Worm (Caenorhabditis elegans) whole organism, L1 larva: ENCODE data around the gene gpa-3.

Experiments
- C04F5.9 ChIP-seq: sonication (generic microtip); optimal IDR thresholded peaks from 2 replicates; lab custom pipeline; 2016; ENCODE audit warnings: missing genetic modification characterization, missing compliant biosample characterization
- C34B4.2 ChIP-seq: sonication (generic microtip); optimal IDR thresholded peaks from 2 replicates; lab custom pipeline; 2017; ENCODE audit warnings: mild to moderate bottlenecking, missing genetic modification characterization, missing compliant biosample characterization
- Y116A8C.19 ChIP-seq: sonication (generic microtip); optimal IDR thresholded peaks from 2 replicates; lab custom pipeline; 2016; ENCODE audit warnings: missing compliant biosample characterization, missing genetic modification characterization, borderline replicate concordance
- aha-1 ChIP-seq: fragments of 150-350 bp; optimal IDR thresholded peaks from 2 replicates; lab custom pipeline; 2014; ENCODE audit warnings: missing biosample characterization, missing genetic modification characterization
- aly-2 ChIP-seq: fragments of 150-350 bp; optimal IDR thresholded peaks from 2 replicates; lab custom pipeline; 2014; ENCODE audit warnings: missing biosample characterization, missing genetic modification characterization
- ama-1 ChIP-seq: fragments of 150-350 bp; optimal IDR thresholded peaks from 2 replicates; lab custom pipeline; 2014
- blmp-1 ChIP-seq: fragments of 150-350 bp; optimal IDR thresholded peaks from 2 replicates; lab custom pipeline; 2014; ENCODE audit warnings: missing biosample characterization, missing genetic modification characterization
- ceh-8 ChIP-seq: fragments of 200-800 bp; sonication (Bioruptor generic); optimal IDR thresholded peaks from 2 replicates; lab custom pipeline; 2018; ENCODE audit warnings: mild to moderate bottlenecking, missing genetic modification characterization, moderate library complexity, missing compliant biosample characterization
- ceh-88 ChIP-seq: fragments of 200-800 bp; sonication (Bioruptor generic); IDR thresholded peaks from 2 replicates; pipeline ENCODE4 v1.3.6; 2022; ENCODE audit warnings: missing genetic modification characterization, missing compliant biosample characterization
- ceh-90 ChIP-seq: sonication (generic microtip); optimal IDR thresholded peaks from 2 replicates; lab custom pipeline; 2016; ENCODE audit warnings: missing genetic modification characterization, missing compliant biosample characterization
- ces-1 ChIP-seq: fragments of 150-350 bp; optimal IDR thresholded peaks from 2 replicates; lab custom pipeline; 2014; ENCODE audit warnings: missing biosample characterization, missing genetic modification reagents, missing genetic modification characterization
- dpl-1 ChIP-seq, 3 experiments: fragments of 150-350 bp in 2 of 3; sonication (generic microtip) in 1 of 3; optimal IDR thresholded peaks; 2 replicates each; lab custom pipeline; 2014 to 2017; ENCODE audit warnings: missing biosample characterization in 3 of 3, missing genetic modification characterization in 3 of 3, missing genetic modification reagents in 3 of 3
- dsc-1 ChIP-seq: sonication (generic microtip); optimal IDR thresholded peaks from 2 replicates; lab custom pipeline; 2016; ENCODE audit warnings: mild to moderate bottlenecking, missing genetic modification characterization, missing compliant biosample characterization
- elt-3 ChIP-seq, 6 experiments: fragments of 150-350 bp in 1 of 6; sonication (generic microtip); optimal IDR thresholded peaks; 2 replicates each; lab custom pipeline; 2017 to 2018; ENCODE audit warnings: missing biosample characterization in 6 of 6, missing genetic modification characterization in 6 of 6, inconsistent platforms in 1 of 6
- hpl-2 ChIP-seq: fragments of 150-350 bp; optimal IDR thresholded peaks from 2 replicates; lab custom pipeline; 2014; ENCODE audit warnings: missing biosample characterization, missing genetic modification reagents, missing genetic modification characterization
- irx-1 ChIP-seq: sonication (generic microtip); optimal IDR thresholded peaks from 2 replicates; lab custom pipeline; 2016; ENCODE audit warnings: missing genetic modification characterization, missing compliant biosample characterization
- jun-1 ChIP-seq: fragments of 150-350 bp; optimal IDR thresholded peaks from 2 replicates; lab custom pipeline; 2014; ENCODE audit warnings: missing biosample characterization, missing genetic modification reagents, missing genetic modification characterization
- lin-13 ChIP-seq: fragments of 150-350 bp; optimal IDR thresholded peaks from 2 replicates; lab custom pipeline; 2014; ENCODE audit warnings: missing biosample characterization, missing genetic modification reagents, missing genetic modification characterization
- lin-14 ChIP-seq: fragments of 200-800 bp; sonication (Bioruptor generic); optimal IDR thresholded peaks from 2 replicates; lab custom pipeline; 2018; ENCODE audit warnings: mild to moderate bottlenecking, missing genetic modification characterization, moderate library complexity, missing compliant biosample characterization
- lin-35 ChIP-seq, 2 experiments: fragments of 150-350 bp; optimal IDR thresholded peaks; 2 replicates each; lab custom pipeline; 2014; ENCODE audit warnings: missing biosample characterization in 2 of 2, missing genetic modification characterization in 2 of 2, missing genetic modification reagents in 2 of 2
- lir-3 ChIP-seq: sonication (generic microtip); optimal IDR thresholded peaks from 2 replicates; lab custom pipeline; 2016; ENCODE audit warnings: mild to moderate bottlenecking, missing genetic modification characterization, moderate library complexity, missing compliant biosample characterization; ENCODE audit not compliant: poor library complexity
- mef-2 ChIP-seq: fragments of 150-350 bp; optimal IDR thresholded peaks from 2 replicates; lab custom pipeline; 2014; ENCODE audit warnings: missing biosample characterization, missing genetic modification characterization
- mep-1 ChIP-seq: fragments of 150-350 bp; optimal IDR thresholded peaks from 2 replicates; lab custom pipeline; 2014; ENCODE audit warnings: missing biosample characterization, missing genetic modification characterization
- nhr-11 ChIP-seq: fragments of 150-350 bp; optimal IDR thresholded peaks from 2 replicates; lab custom pipeline; 2014; ENCODE audit warnings: missing biosample characterization, missing genetic modification characterization
- nhr-20 ChIP-seq: sonication (generic microtip); optimal IDR thresholded peaks from 2 replicates; lab custom pipeline; 2016; ENCODE audit warnings: mild to moderate bottlenecking, missing genetic modification characterization, missing compliant biosample characterization
- nhr-71 ChIP-seq: sonication (generic microtip); optimal IDR thresholded peaks from 2 replicates; lab custom pipeline; 2016; ENCODE audit warnings: mild to moderate bottlenecking, missing genetic modification characterization, moderate library complexity, missing compliant biosample characterization
- nhr-76 ChIP-seq: sonication (generic microtip); optimal IDR thresholded peaks from 2 replicates; lab custom pipeline; 2017; ENCODE audit warnings: missing biosample characterization, missing genetic modification characterization
- nhr-77 ChIP-seq: fragments of 150-350 bp; optimal IDR thresholded peaks from 2 replicates; lab custom pipeline; 2014; ENCODE audit warnings: missing biosample characterization, missing genetic modification characterization
- nhr-85 ChIP-seq: sonication (generic microtip); peaks from one replicate; lab custom pipeline; 2016; ENCODE audit warnings: missing genetic modification characterization, inconsistent platforms, missing compliant biosample characterization
- pax-3 ChIP-seq: fragments of 200-800 bp; sonication (Bioruptor generic); optimal IDR thresholded peaks from 2 replicates; lab custom pipeline; 2018; ENCODE audit warnings: mild to moderate bottlenecking, missing genetic modification characterization, moderate library complexity, missing compliant biosample characterization
- pqm-1 ChIP-seq: sonication (generic microtip); optimal IDR thresholded peaks from 3 replicates; lab custom pipeline; 2017; ENCODE audit warnings: missing biosample characterization, missing genetic modification characterization
- rnt-1 ChIP-seq: sonication (generic microtip); optimal IDR thresholded peaks from 2 replicates; lab custom pipeline; 2016; ENCODE audit warnings: mild to moderate bottlenecking, missing genetic modification characterization, moderate library complexity, missing compliant biosample characterization
- snpc-4 ChIP-seq: fragments of 150-350 bp; optimal IDR thresholded peaks from 2 replicates; lab custom pipeline; 2014; ENCODE audit warnings: missing biosample characterization, missing genetic modification characterization
- snu-23 ChIP-seq: sonication (generic microtip); optimal IDR thresholded peaks from 2 replicates; lab custom pipeline; 2016; ENCODE audit warnings: missing genetic modification characterization, missing compliant biosample characterization
- sptf-1 ChIP-seq: fragments of 150-350 bp; optimal IDR thresholded peaks from 2 replicates; lab custom pipeline; 2014; ENCODE audit warnings: missing biosample characterization, missing genetic modification characterization
- sup-37 ChIP-seq: fragments of 200-800 bp; sonication (Bioruptor generic); optimal IDR thresholded peaks from 2 replicates; lab custom pipeline; 2018; ENCODE audit warnings: mild to moderate bottlenecking, missing genetic modification characterization, missing compliant biosample characterization
- tbx-2 ChIP-seq: sonication (generic microtip); optimal IDR thresholded peaks from 2 replicates; lab custom pipeline; 2016; ENCODE audit warnings: missing genetic modification characterization, missing compliant biosample characterization
- vab-15 ChIP-seq: sonication (generic microtip); optimal IDR thresholded peaks from 2 replicates; lab custom pipeline; 2017; ENCODE audit warnings: missing genotype, mild to moderate bottlenecking, missing genetic modification characterization, missing compliant biosample characterization
- xbp-1 ChIP-seq: sonication (generic microtip); optimal IDR thresholded peaks from 2 replicates; lab custom pipeline; 2016; ENCODE audit warnings: missing genetic modification characterization, missing compliant biosample characterization
- zag-1 ChIP-seq: fragments of 150-350 bp; optimal IDR thresholded peaks from 2 replicates; lab custom pipeline; 2014; ENCODE audit warnings: missing biosample characterization, missing genetic modification characterization
- zip-4 ChIP-seq: fragments of 200-800 bp; sonication (Bioruptor generic); optimal IDR thresholded peaks from 2 replicates; lab custom pipeline; 2018; ENCODE audit warnings: mild to moderate bottlenecking, missing genetic modification characterization, moderate library complexity, missing compliant biosample characterization

Gene gpa-3

ce11 chrV:9326903-9327302, 32.7 kb downstream of the gpa-3 start:
- no peak for TF ChIP-seq zip-4 (GFP tag; lab: Kevin White, UChicago)

ce11 chrV:9324167-9324566, 35.4 kb downstream of the gpa-3 start:
- TF ChIP-seq C34B4.2 (tag; lab: Kevin White, UChicago) (no peak), irx-1 (no peak), mef-2 (tag; lab: Kevin White, UChicago) (no peak), elt-3 (tag; optimal IDR thresholded peaks at IDR 0.05; lab: Kevin White, UChicago) (peak in 1 of 6 experiments; percentile 2), sptf-1 (tag; lab: Kevin White, UChicago) (no peak), nhr-85 (tag; lab: Kevin White, UChicago) (peak; percentile 56), snpc-4 (tag; lab: Kevin White, UChicago) (no peak), aly-2 (no peak), C04F5.9 (tag; lab: Kevin White, UChicago) (no peak), mep-1 (peak; percentile 39), dpl-1 (GFP tag; optimal IDR thresholded peaks at IDR 0.05; lab: Kevin White, UChicago) (no peak), lin-14 (GFP tag; lab: Kevin White, UChicago) (peak; percentile 35), nhr-20 (tag; lab: Kevin White, UChicago) (peak; percentile 3), ces-1 (GFP tag; lab: Kevin White, UChicago) (no peak), lin-35 (GFP tag; optimal IDR thresholded peaks at IDR 0.05; lab: Kevin White, UChicago) (peak in 1 of 2 experiments; percentile 11), vab-15 (no peak), ceh-8 (GFP tag; lab: Kevin White, UChicago) (no peak), lin-13 (GFP tag; lab: Kevin White, UChicago) (no peak), Y116A8C.19 (no peak), pax-3 (tag; lab: Kevin White, UChicago) (no peak), zag-1 (tag; lab: Kevin White, UChicago) (no peak), blmp-1 (tag; lab: Kevin White, UChicago) (peak; percentile 64)

- no peak for TF ChIP-seq pqm-1 (tag; lab: Kevin White, UChicago)
- TF ChIP-seq zip-4 (GFP tag; lab: Kevin White, UChicago), result no peak
- TF ChIP-seq snu-23, result no peak
- no peak for TF ChIP-seq xbp-1 (tag; lab: Kevin White, UChicago)
- TF ChIP-seq ceh-90 (tag; lab: Kevin White, UChicago), result no peak
- no peak for TF ChIP-seq nhr-76
- TF ChIP-seq, all 84 proteins: peak for 0
Observed at ce11 chrV:9322886-9323285, 36.7 kb downstream of the gpa-3 start, which contains the start of gene tag-153. Gene tag-153, plus strand, starts transcription at chrV:9323085.

ce11 chrV:9321185-9321584, 38.4 kb downstream of the gpa-3 start, which contains the start of gene F44A2.7:
Gene F44A2.7, plus strand, starts transcription at chrV:9321485.
- TF ChIP-seq nhr-77 (tag; lab: Kevin White, UChicago) (no peak), rnt-1 (tag; lab: Kevin White, UChicago) (no peak), tbx-2 (tag; lab: Kevin White, UChicago) (no peak), hpl-2 (GFP tag; lab: Kevin White, UChicago) (no peak), aly-2 (no peak), ces-1 (GFP tag; lab: Kevin White, UChicago) (no peak), aha-1 (tag; lab: Kevin White, UChicago) (no peak), zag-1 (tag; lab: Kevin White, UChicago) (no peak), ama-1 (lab: Kevin White, UChicago) (no peak), nhr-11 (no peak), nhr-71 (no peak), lir-3 (no peak), ceh-88 (GFP tag; lab: Robert Waterston, UW) (no peak), blmp-1 (tag; lab: Kevin White, UChicago) (no peak), dsc-1 (tag; lab: Kevin White, UChicago) (no peak), sup-37 (no peak), jun-1 (tag; lab: Kevin White, UChicago) (no peak)
